Worm (Caenorhabditis elegans): ENCODE measurements around the gene F19B2.6.

Gene F19B2.6

DNA sequence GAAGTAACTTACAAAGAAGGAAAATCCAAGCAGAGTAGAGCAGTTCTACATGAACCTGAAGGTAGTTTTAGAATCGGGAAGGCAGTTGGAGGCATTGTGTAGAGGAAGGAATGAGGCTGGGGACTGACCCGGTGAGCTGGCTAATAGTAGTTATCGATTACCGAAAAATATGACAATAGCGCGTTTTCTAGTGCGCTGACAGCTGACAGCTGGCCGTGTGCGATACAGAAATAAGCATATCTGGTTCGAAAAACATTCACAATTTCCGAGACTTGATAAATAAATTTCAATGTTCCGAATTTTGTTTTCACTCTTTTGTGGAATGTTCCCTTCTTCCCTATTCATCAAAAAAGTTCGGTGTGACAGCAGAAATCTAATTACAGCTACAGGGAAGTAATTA lies 47.8 kb downstream of the F19B2.6 start, which contains the start of the genes fbxb-59 and srbc-34 (continued):
- no peak for TF ChIP-seq F49E8.2 (tag; optimal IDR thresholded peaks at IDR 0.05; ENCODE audit: insufficient read depth)
- no peak for TF ChIP-seq lsy-27 (tag; optimal IDR thresholded peaks at IDR 0.05; ENCODE audit: borderline replicate concordance, insufficient read depth)
- TF ChIP-seq nhr-27 (tag; optimal IDR thresholded peaks at IDR 0.05) = no peak
- no peak for TF ChIP-seq atf-7 (tag; optimal IDR thresholded peaks at IDR 0.05)
- no peak for TF ChIP-seq nhr-179 (tag; optimal IDR thresholded peaks at IDR 0.05)
